Worm (Caenorhabditis elegans) whole organism, L3 larva: Measurements from ENCODE around the gene C04C3.14.
A peak's percentile ranks its signal among the peaks of the same experiment; 100 is the strongest.

Experiments used
- R02D3.7 ChIP-seq: fragments of 150-350 bp; optimal IDR thresholded peaks from 2 replicates; lab custom pipeline; 2014; ENCODE audit warnings: missing biosample characterization, missing genetic modification characterization
- ZK546.5 ChIP-seq: sonication (generic microtip); optimal IDR thresholded peaks from 2 replicates; lab custom pipeline; 2017; ENCODE audit warnings: missing biosample characterization, missing genetic modification characterization
- aly-2 ChIP-seq: fragments of 150-350 bp; optimal IDR thresholded peaks from 2 replicates; lab custom pipeline; 2014; ENCODE audit warnings: missing biosample characterization, missing genetic modification characterization
- ceh-16 ChIP-seq: sonication (generic microtip); optimal IDR thresholded peaks from 2 replicates; lab custom pipeline; 2017; ENCODE audit warnings: missing biosample characterization, missing genetic modification characterization
- ceh-28 ChIP-seq: fragments of 150-350 bp; optimal IDR thresholded peaks from 2 replicates; lab custom pipeline; 2014; ENCODE audit warnings: missing biosample characterization, missing genetic modification reagents, missing genetic modification characterization
- ceh-82 ChIP-seq: fragments of 150-350 bp; optimal IDR thresholded peaks from 2 replicates; lab custom pipeline; 2014; ENCODE audit warnings: missing biosample characterization, missing genetic modification characterization
- ceh-9 ChIP-seq: sonication (generic microtip); optimal IDR thresholded peaks from 2 replicates; lab custom pipeline; 2018; ENCODE audit warnings: missing biosample characterization, missing genetic modification characterization
- daf-12 ChIP-seq: fragments of 150-350 bp; optimal IDR thresholded peaks from 2 replicates; lab custom pipeline; 2014; ENCODE audit warnings: missing biosample characterization, missing genetic modification reagents, missing genetic modification characterization
- egl-27 ChIP-seq: sonication (generic microtip); optimal IDR thresholded peaks from 4 replicates; lab custom pipeline; 2017; ENCODE audit warnings: missing biosample characterization, missing genetic modification reagents, missing genetic modification characterization
- egl-5 ChIP-seq: fragments of 150-350 bp; optimal IDR thresholded peaks from 2 replicates; lab custom pipeline; 2017; ENCODE audit warnings: missing biosample characterization, missing genetic modification reagents, missing genetic modification characterization, inconsistent platforms
- elt-1 ChIP-seq: fragments of 150-350 bp; optimal IDR thresholded peaks from 2 replicates; lab custom pipeline; 2014; ENCODE audit warnings: missing biosample characterization, missing genetic modification characterization
- elt-2 ChIP-seq: sonication (generic microtip); optimal IDR thresholded peaks from 2 replicates; lab custom pipeline; 2016; ENCODE audit warnings: missing genetic modification reagents, mild to moderate bottlenecking, missing genetic modification characterization, missing compliant biosample characterization
- elt-3 ChIP-seq, 3 experiments: fragments of 150-350 bp in 1 of 3; sonication (generic microtip) in 2 of 3; optimal IDR thresholded peaks; 2 replicates in 2 of 3; 4 replicates in 1 of 3; lab custom pipeline; 2014 to 2017; ENCODE audit warnings: missing biosample characterization in 3 of 3, missing genetic modification characterization in 3 of 3
- eor-1 ChIP-seq, 2 experiments: fragments of 150-350 bp; optimal IDR thresholded peaks; 2 replicates each; lab custom pipeline; 2014 to 2018; ENCODE audit warnings: missing biosample characterization in 2 of 2, missing genetic modification characterization in 2 of 2
- fkh-10 ChIP-seq: sonication (generic microtip); optimal IDR thresholded peaks from 2 replicates; lab custom pipeline; 2017; ENCODE audit warnings: missing biosample characterization, missing genetic modification reagents, missing genetic modification characterization
- fkh-2 ChIP-seq: fragments of 150-350 bp; optimal IDR thresholded peaks from 2 replicates; lab custom pipeline; 2014; ENCODE audit warnings: missing biosample characterization, missing genetic modification reagents, missing genetic modification characterization
- hmg-11 ChIP-seq: sonication (generic microtip); optimal IDR thresholded peaks from 2 replicates; lab custom pipeline; 2016; ENCODE audit warnings: missing genetic modification characterization, missing compliant biosample characterization
- jun-1 ChIP-seq: fragments of 150-350 bp; optimal IDR thresholded peaks from 2 replicates; lab custom pipeline; 2014; ENCODE audit warnings: missing biosample characterization, missing genetic modification reagents, missing genetic modification characterization
- lin-15B ChIP-seq: fragments of 150-350 bp; optimal IDR thresholded peaks from 2 replicates; lab custom pipeline; 2014; ENCODE audit warnings: missing biosample characterization, missing genetic modification characterization
- lin-39 ChIP-seq: fragments of 150-350 bp; optimal IDR thresholded peaks from 2 replicates; lab custom pipeline; 2018; ENCODE audit warnings: missing biosample characterization, missing genetic modification reagents, missing genetic modification characterization
- lsy-12 ChIP-seq: sonication (generic microtip); optimal IDR thresholded peaks from 2 replicates; lab custom pipeline; 2016; ENCODE audit warnings: mild to moderate bottlenecking, missing genetic modification characterization, missing compliant biosample characterization
- mdl-1 ChIP-seq: fragments of 150-350 bp; optimal IDR thresholded peaks from 2 replicates; lab custom pipeline; 2014; ENCODE audit warnings: missing biosample characterization, missing genetic modification characterization
- nfya-1 ChIP-seq: sonication (generic microtip); optimal IDR thresholded peaks from 2 replicates; lab custom pipeline; 2017; ENCODE audit warnings: missing genetic modification characterization, mild to moderate bottlenecking, missing compliant biosample characterization, antibody characterized with exemption, moderate library complexity; ENCODE audit not compliant: insufficient read depth
- nhr-11 ChIP-seq: fragments of 150-350 bp; optimal IDR thresholded peaks from 2 replicates; lab custom pipeline; 2014; ENCODE audit warnings: missing biosample characterization, missing genetic modification characterization
- nhr-12 ChIP-seq: fragments of 150-350 bp; optimal IDR thresholded peaks from 2 replicates; lab custom pipeline; 2014; ENCODE audit warnings: missing biosample characterization, missing genetic modification characterization
- nhr-23 ChIP-seq: fragments of 150-350 bp; optimal IDR thresholded peaks from 2 replicates; lab custom pipeline; 2014; ENCODE audit warnings: missing biosample characterization, missing genetic modification reagents, missing genetic modification characterization
- nhr-237 ChIP-seq: fragments of 150-350 bp; optimal IDR thresholded peaks from 2 replicates; lab custom pipeline; 2014; ENCODE audit warnings: missing biosample characterization, missing genetic modification characterization
- nhr-25 ChIP-seq: sonication (generic microtip); optimal IDR thresholded peaks from 2 replicates; lab custom pipeline; 2017; ENCODE audit warnings: missing biosample characterization, missing genetic modification characterization
- nhr-28 ChIP-seq: fragments of 150-350 bp; optimal IDR thresholded peaks from 2 replicates; lab custom pipeline; 2014; ENCODE audit warnings: missing biosample characterization, missing genetic modification characterization
- nhr-43 ChIP-seq: sonication (generic microtip); optimal IDR thresholded peaks from 2 replicates; lab custom pipeline; 2016; ENCODE audit warnings: mild to moderate bottlenecking, missing genetic modification characterization, missing compliant biosample characterization; ENCODE audit not compliant: poor library complexity, severe bottlenecking
- nhr-67 ChIP-seq: fragments of 150-350 bp; optimal IDR thresholded peaks from 2 replicates; lab custom pipeline; 2014; ENCODE audit warnings: missing biosample characterization, missing genetic modification characterization
- nhr-76 ChIP-seq: fragments of 150-350 bp; sonication (generic microtip); optimal IDR thresholded peaks from 5 replicates; lab custom pipeline; 2014; ENCODE audit warnings: missing biosample characterization, missing genetic modification characterization
- nhr-77 ChIP-seq: fragments of 150-350 bp; optimal IDR thresholded peaks from 2 replicates; lab custom pipeline; 2014; ENCODE audit warnings: missing biosample characterization, missing genetic modification characterization
- pha-4 ChIP-seq: fragments of 150-350 bp; optimal IDR thresholded peaks from 2 replicates; lab custom pipeline; 2014; ENCODE audit warnings: missing biosample characterization, missing genetic modification reagents, missing genetic modification characterization
- pqm-1 ChIP-seq: fragments of 150-350 bp; optimal IDR thresholded peaks from 2 replicates; lab custom pipeline; 2017; ENCODE audit warnings: missing biosample characterization, missing genetic modification characterization, inconsistent platforms
- sea-2 ChIP-seq: fragments of 150-350 bp; sonication (generic microtip); optimal IDR thresholded peaks from 4 replicates; lab custom pipeline; 2014; ENCODE audit warnings: missing biosample characterization, missing genetic modification reagents, missing genetic modification characterization
- skn-1 ChIP-seq: fragments of 150-350 bp; optimal IDR thresholded peaks from 2 replicates; lab custom pipeline; 2014; ENCODE audit warnings: missing biosample characterization, missing genetic modification characterization
- snpc-4 ChIP-seq: fragments of 150-350 bp; optimal IDR thresholded peaks from 2 replicates; lab custom pipeline; 2014; ENCODE audit warnings: missing biosample characterization, missing genetic modification characterization
- tbx-2 ChIP-seq: sonication (generic microtip); optimal IDR thresholded peaks from 2 replicates; lab custom pipeline; 2016; ENCODE audit warnings: mild to moderate bottlenecking, missing genetic modification characterization, missing compliant biosample characterization
- unc-62 ChIP-seq: fragments of 150-350 bp; sonication (generic microtip); optimal IDR thresholded peaks from 4 replicates; lab custom pipeline; 2014; ENCODE audit warnings: missing biosample characterization, missing genetic modification reagents, missing genetic modification characterization
- zag-1 ChIP-seq: fragments of 150-350 bp; optimal IDR thresholded peaks from 2 replicates; lab custom pipeline; 2014; ENCODE audit warnings: missing biosample characterization, missing genetic modification characterization
- ztf-11 ChIP-seq: fragments of 150-350 bp; optimal IDR thresholded peaks from 2 replicates; lab custom pipeline; 2014; ENCODE audit warnings: missing biosample characterization, missing genetic modification characterization
- ztf-4 ChIP-seq: fragments of 150-350 bp; optimal IDR thresholded peaks from 2 replicates; lab custom pipeline; 2014; ENCODE audit warnings: missing biosample characterization, missing genetic modification characterization

C04C3.14 gene

DNA sequence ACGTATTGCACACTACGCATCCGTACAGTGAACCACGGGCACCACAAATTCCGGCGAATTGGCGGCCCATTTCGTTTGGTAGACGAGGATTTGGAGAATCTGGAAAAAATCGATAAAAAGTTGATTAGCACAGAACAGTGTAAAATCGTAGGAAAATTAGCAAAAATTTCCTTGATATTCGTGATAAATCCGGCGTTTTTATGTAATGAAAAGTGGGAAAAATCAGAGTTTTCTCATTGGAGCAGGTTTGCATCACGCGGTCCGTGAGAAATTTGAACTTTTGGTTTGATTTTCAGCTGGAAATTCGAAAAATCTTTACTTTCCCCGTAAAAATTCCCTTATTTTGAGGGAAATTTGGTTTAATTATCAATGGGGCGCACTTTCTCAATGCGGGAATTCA is 11.6 kb upstream of the C04C3.14 start, which contains the start of gene B0546.4:
Gene B0546.4, minus strand, starts transcription at position 101 of the 400 bp plus-strand sequence.
- no peak for TF ChIP-seq ceh-16 (tag; lab: Kevin White, UChicago)
- TF ChIP-seq nhr-43 (tag; lab: Kevin White, UChicago): no peak
- TF ChIP-seq fkh-10 (GFP tag; lab: Kevin White, UChicago): no peak
- TF ChIP-seq elt-3 (tag; optimal IDR thresholded peaks at IDR 0.05; lab: Kevin White, UChicago): no peak
- TF ChIP-seq ceh-28 (tag; lab: Kevin White, UChicago): no peak
- TF ChIP-seq nhr-11 (tag; lab: Kevin White, UChicago): no peak
- TF ChIP-seq snpc-4 (tag; lab: Kevin White, UChicago): no peak
- no peak for TF ChIP-seq nhr-76 (tag; lab: Kevin White, UChicago)
- TF ChIP-seq zag-1: no peak
- TF ChIP-seq mdl-1: no peak
- TF ChIP-seq pha-4 (tag; lab: Kevin White, UChicago): no peak
- TF ChIP-seq nhr-12 (tag; lab: Kevin White, UChicago): no peak
- TF ChIP-seq lsy-12: no peak
- TF ChIP-seq lin-39 (tag; lab: Kevin White, UChicago): no peak
- TF ChIP-seq ztf-11 (tag; lab: Kevin White, UChicago): no peak
- no peak for TF ChIP-seq nhr-67 (tag; lab: Kevin White, UChicago)
- no peak for TF ChIP-seq tbx-2 (tag; lab: Kevin White, UChicago)
- TF ChIP-seq nhr-23 (tag; lab: Kevin White, UChicago): no peak
- TF ChIP-seq, all 47 proteins: peak for 0

DNA sequence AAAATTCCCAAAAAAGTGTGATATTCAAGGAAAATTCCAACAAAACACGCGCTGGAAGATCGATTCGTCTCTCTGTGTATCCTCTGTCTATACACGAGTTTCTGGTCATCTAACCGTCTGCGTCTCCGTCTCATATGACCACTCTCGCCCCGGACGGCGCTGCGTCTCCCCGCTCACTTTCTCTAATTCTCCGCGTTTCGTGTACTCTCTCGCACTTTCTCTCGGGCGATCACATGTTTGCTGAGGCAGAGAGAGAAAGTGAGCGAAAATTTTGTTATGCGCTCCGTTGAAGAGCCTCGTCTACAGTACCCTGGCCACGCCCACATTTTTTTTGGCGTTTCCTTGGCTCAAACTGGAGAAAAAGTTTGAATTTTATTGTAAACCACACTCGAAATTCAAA is 11.1 kb upstream of the C04C3.14 start:
- TF ChIP-seq elt-3 (tag; optimal IDR thresholded peaks at IDR 0.05; lab: Kevin White, UChicago) (no peak), elt-2 (peak; percentile 73), nhr-237 (tag; lab: Kevin White, UChicago) (no peak), nhr-67 (tag; lab: Kevin White, UChicago) (no peak), ZK546.5 (no peak), nhr-28 (tag; lab: Kevin White, UChicago) (no peak), skn-1 (tag; lab: Kevin White, UChicago) (peak; percentile 60), ceh-9 (no peak), ceh-82 (tag; lab: Kevin White, UChicago) (peak; percentile 37), ceh-16 (tag; lab: Kevin White, UChicago) (no peak), sea-2 (GFP tag; lab: Kevin White, UChicago) (no peak), nhr-25 (tag; lab: Kevin White, UChicago) (peak; percentile 87), elt-1 (tag; lab: Kevin White, UChicago) (peak; percentile 51), mdl-1 (peak; percentile 71), R02D3.7 (tag; lab: Kevin White, UChicago) (peak; percentile 63), pha-4 (tag; lab: Kevin White, UChicago) (peak; percentile 90), nfya-1 (tag; lab: Kevin White, UChicago) (peak; percentile 98), jun-1 (peak; percentile 78), nhr-23 (tag; lab: Kevin White, UChicago) (peak; percentile 81), hmg-11 (peak; percentile 95), aly-2 (no peak), egl-27 (tag; lab: Kevin White, UChicago) (peak; percentile 8), daf-12 (no peak), eor-1 (tag; optimal IDR thresholded peaks at IDR 0.05; lab: Kevin White, UChicago) (peak in 1 of 2 experiments; percentile 19), unc-62 (GFP tag; lab: Kevin White, UChicago) (no peak), snpc-4 (tag; lab: Kevin White, UChicago) (peak; percentile 16), egl-5 (tag; lab: Kevin White, UChicago) (peak; percentile 9), lin-39 (tag; lab: Kevin White, UChicago) (peak; percentile 38), nhr-11 (tag; lab: Kevin White, UChicago) (no peak), ztf-4 (tag; lab: Kevin White, UChicago) (no peak), lsy-12 (peak; percentile 89), nhr-77 (tag; lab: Kevin White, UChicago) (no peak), fkh-10 (GFP tag; lab: Kevin White, UChicago) (peak; percentile 64), pqm-1 (tag; lab: Kevin White, UChicago) (peak; percentile 54), nhr-43 (tag; lab: Kevin White, UChicago) (peak; percentile 82), tbx-2 (tag; lab: Kevin White, UChicago) (peak; percentile 72), nhr-12 (tag; lab: Kevin White, UChicago) (no peak), lin-15B (peak; percentile 85), ceh-28 (tag; lab: Kevin White, UChicago) (peak; percentile 89), fkh-2 (no peak)
